Worm (Caenorhabditis elegans) whole organism, L2 larva: ENCODE results near the gene K10D2.8.

Experiments used
- lsy-2 ChIP-seq, 2 experiments: fragments of 150-350 bp in 1 of 2; sonication (generic microtip) in 1 of 2; optimal IDR thresholded peaks; 2 replicates each; lab custom pipeline; 2014 to 2017; ENCODE audit warnings: missing biosample characterization in 2 of 2, missing genetic modification characterization in 2 of 2
- unc-39 ChIP-seq: fragments of 150-350 bp; optimal IDR thresholded peaks from 2 replicates; lab custom pipeline; 2014; ENCODE audit warnings: missing biosample characterization, missing genetic modification characterization

ce11 chrIII:5206861-5207414 is 18.4 kb downstream of the K10D2.8 start, which contains the start of gene morc-1:
- no peak for TF ChIP-seq lsy-2 (tag; optimal IDR thresholded peaks at IDR 0.05; lab: Kevin White, UChicago)
- no peak for TF ChIP-seq unc-39 (tag; lab: Kevin White, UChicago)
